Worm (Caenorhabditis elegans): ENCODE data around the gene gtf-2F2.
"Not testable (repeated sequence)": the region's sequence is repeated elsewhere in the genome, so short reads cannot be mapped to it uniquely, and the experiment has no call there.

gtf-2F2 gene

DNA sequence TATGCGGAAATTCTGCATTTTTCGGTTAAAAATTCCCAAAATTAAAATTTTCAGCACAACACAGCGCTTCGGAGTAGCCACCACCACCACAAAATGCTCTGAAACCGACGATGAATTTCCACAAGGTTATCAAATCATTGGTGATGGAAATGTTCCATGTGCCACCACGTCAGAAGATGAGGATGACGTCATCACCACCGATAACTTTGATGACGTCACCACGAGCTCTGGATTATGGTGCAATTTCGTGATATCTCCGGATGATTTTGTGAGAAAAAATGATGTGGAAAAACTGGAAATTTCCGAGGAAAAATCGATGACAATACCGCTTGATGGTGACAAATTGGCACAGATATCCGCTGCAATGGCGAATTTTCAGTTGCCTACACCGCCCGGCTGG is 723 bp upstream of the gtf-2F2 start:
- TF ChIP-seq sea-1 (GFP tag; conservative IDR thresholded peaks at IDR 0.05): no peak
- TF ChIP-seq hnd-1 (tag; optimal IDR thresholded peaks at IDR 0.05): no peak
- no peak for TF ChIP-seq ets-7 (tag; optimal IDR thresholded peaks at IDR 0.05)
- no peak for TF ChIP-seq flt-1 (GFP tag; IDR thresholded peaks at IDR 0.05)
- TF ChIP-seq scrt-1 (GFP tag; IDR thresholded peaks at IDR 0.05): no peak

DNA sequence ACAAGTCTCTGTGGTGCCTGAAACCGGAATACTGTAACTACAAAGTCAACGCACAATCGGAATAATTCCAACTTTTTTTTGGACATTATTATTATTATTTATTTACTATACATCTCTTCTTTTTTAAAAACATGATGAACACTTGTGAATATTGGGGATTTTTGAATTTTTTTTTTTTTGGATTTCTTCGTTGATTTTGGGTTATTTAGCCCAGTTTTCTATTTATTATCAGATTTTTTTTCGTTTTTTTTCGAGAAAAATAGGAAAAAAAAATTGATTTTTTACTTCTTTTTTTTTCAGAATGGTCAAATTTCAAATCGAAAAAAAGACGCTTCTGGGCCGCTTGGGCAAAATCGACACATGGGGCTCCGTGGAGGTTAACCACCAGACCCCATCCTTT is 4.3 kb downstream of the gtf-2F2 start, which contains the start of gene tgt-2:
tgt-2 (plus strand) TSS at position 301 of the 400 bp plus-strand sequence.
- no peak for TF ChIP-seq scrt-1 (GFP tag; IDR thresholded peaks at IDR 0.05)
- TF ChIP-seq hmbx-1 (tag; optimal IDR thresholded peaks at IDR 0.05): no peak
- TF ChIP-seq tbx-37 (GFP tag; conservative IDR thresholded peaks at IDR 0.05): no peak
- no peak for TF ChIP-seq ceh-36 (tag; optimal IDR thresholded peaks at IDR 0.05)
- no peak for TF ChIP-seq hmg-4 (GFP tag; optimal IDR thresholded peaks at IDR 0.05)
- TF ChIP-seq sea-1 (GFP tag; conservative IDR thresholded peaks at IDR 0.05): no peak
- no peak for TF ChIP-seq tra-4 (tag; optimal IDR thresholded peaks at IDR 0.05)
- no peak for TF ChIP-seq F13C5.2 (tag; optimal IDR thresholded peaks at IDR 0.05)
- no peak for TF ChIP-seq hnd-1 (tag; optimal IDR thresholded peaks at IDR 0.05)

DNA sequence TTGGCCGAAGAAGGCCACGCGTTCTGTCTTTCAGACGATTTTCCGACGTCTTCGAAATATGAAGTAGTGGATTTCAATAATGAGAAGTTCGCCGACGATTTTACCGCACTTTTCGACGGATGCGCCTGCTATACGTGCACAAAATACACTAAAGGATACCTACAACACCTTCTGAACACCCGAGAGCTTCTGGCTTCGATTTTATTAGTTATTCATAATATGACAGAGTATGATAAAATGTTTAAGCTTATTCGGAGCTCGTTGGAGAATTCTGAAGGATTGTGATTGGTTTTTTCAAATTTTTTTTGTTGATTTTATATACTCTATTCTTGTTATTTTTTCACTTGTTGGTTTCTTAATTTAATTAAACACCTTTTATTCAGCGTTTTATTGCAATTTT is 6.8 kb downstream of the gtf-2F2 start:
- TF ChIP-seq pes-1 (GFP tag; IDR thresholded peaks at IDR 0.05) (no peak), ama-1 (optimal IDR thresholded peaks at IDR 0.05) (no peak), hmg-4 (GFP tag; optimal IDR thresholded peaks at IDR 0.05) (no peak), tra-4 (tag; optimal IDR thresholded peaks at IDR 0.05) (no peak), ceh-13 (GFP tag; optimal IDR thresholded peaks at IDR 0.05) (no peak), ets-7 (tag; optimal IDR thresholded peaks at IDR 0.05) (no peak), scrt-1 (GFP tag; IDR thresholded peaks at IDR 0.05) (no peak), aly-1 (tag; optimal IDR thresholded peaks at IDR 0.05) (no peak), sea-1 (GFP tag; conservative IDR thresholded peaks at IDR 0.05) (no peak), tbx-37 (GFP tag; conservative IDR thresholded peaks at IDR 0.05) (no peak), F13C5.2 (tag; optimal IDR thresholded peaks at IDR 0.05) (no peak), flt-1 (GFP tag; IDR thresholded peaks at IDR 0.05) (no peak), hnd-1 (tag; optimal IDR thresholded peaks at IDR 0.05) (no peak), hmbx-1 (tag; optimal IDR thresholded peaks at IDR 0.05) (no peak), ceh-36 (tag; optimal IDR thresholded peaks at IDR 0.05) (no peak), B0310.2 (tag; optimal IDR thresholded peaks at IDR 0.05) (no peak), tbx-11 (GFP tag; IDR thresholded peaks at IDR 0.05) (no peak)

DNA sequence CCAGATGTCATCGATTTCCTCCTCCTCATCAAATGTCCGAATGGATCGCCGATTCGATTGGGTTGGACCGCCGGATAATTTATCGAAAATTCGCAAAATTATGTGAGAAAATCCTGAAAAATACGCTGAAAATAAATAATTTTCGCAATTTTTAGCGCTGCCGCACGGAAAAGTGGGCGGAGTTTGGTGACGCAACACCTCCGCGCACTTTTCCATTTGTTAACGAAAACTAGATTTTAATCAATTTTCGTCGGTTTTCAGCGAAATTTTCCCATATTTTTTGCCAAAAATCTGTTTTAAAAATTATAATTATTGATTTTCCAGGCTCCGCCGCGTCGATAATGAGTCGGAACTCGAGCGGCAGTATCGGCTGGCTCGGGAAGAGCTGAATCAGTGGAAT is 7.3 kb downstream of the gtf-2F2 start, which contains the start of gene Y39B6A.34:
Y39B6A.34 (plus strand) TSS at position 3 of the 400 bp plus-strand sequence.
- TF ChIP-seq hmg-4 (GFP tag; optimal IDR thresholded peaks at IDR 0.05): no peak
- TF ChIP-seq aly-1 (tag; optimal IDR thresholded peaks at IDR 0.05): no peak
- peak; percentile 59; the same call in 1 of the 2 replicates for TF ChIP-seq pes-1 (GFP tag; IDR thresholded peaks at IDR 0.05)

DNA sequence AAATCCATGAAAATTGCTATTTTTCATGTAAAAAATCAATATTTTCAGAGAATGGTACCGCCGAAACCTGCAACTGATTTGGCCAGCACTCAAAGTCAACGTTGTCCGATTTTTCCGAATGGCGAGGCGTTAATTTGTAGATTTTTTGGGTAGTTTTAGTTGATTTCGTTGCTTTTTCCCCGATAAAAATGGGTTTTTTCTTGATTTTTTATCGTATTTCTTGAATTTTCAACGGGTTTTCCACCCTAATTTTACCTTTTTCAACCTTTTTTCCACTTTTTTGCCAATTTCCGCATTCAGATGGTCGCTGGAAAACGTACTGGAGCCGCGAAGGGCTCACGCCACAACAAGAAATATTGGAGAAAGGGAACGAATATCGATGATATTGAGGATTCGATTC is 7.9 kb downstream of the gtf-2F2 start, which contains the start of gene Y39B6A.33:
Y39B6A.33 (plus strand) TSS at position 301 of the 400 bp plus-strand sequence.
- TF ChIP-seq aly-1 (tag; optimal IDR thresholded peaks at IDR 0.05) (no peak), ceh-13 (GFP tag; optimal IDR thresholded peaks at IDR 0.05) (no peak), F13C5.2 (tag; optimal IDR thresholded peaks at IDR 0.05) (no peak), B0310.2 (tag; optimal IDR thresholded peaks at IDR 0.05) (no peak), sea-1 (GFP tag; conservative IDR thresholded peaks at IDR 0.05) (no peak), ama-1 (optimal IDR thresholded peaks at IDR 0.05) (no peak), hmg-4 (GFP tag; optimal IDR thresholded peaks at IDR 0.05) (no peak), tbx-11 (GFP tag; IDR thresholded peaks at IDR 0.05) (no peak), pes-1 (GFP tag; IDR thresholded peaks at IDR 0.05) (no peak)

DNA sequence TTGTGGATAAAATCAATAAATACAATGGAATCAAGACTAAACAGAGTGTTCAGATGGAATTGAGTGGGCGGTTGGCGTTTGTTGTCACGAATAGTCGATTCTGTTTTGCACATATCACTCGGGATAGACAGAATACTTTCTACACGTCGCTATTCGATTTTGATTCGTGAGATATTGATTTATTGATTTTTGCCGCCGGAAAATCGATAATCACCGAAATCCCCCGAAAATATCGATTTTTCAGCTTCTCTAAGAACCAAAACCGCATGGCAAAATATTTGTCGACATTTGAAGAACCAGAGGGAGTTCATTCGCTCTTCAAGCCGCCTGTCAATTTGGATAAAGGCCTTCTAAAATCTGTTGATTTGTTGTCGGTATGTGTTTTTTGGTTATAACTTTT is 16.7 kb downstream of the gtf-2F2 start:
- TF ChIP-seq scrt-1 (GFP tag; IDR thresholded peaks at IDR 0.05) (no peak), tbx-37 (GFP tag; conservative IDR thresholded peaks at IDR 0.05) (no peak), B0310.2 (tag; optimal IDR thresholded peaks at IDR 0.05) (no peak)

DNA sequence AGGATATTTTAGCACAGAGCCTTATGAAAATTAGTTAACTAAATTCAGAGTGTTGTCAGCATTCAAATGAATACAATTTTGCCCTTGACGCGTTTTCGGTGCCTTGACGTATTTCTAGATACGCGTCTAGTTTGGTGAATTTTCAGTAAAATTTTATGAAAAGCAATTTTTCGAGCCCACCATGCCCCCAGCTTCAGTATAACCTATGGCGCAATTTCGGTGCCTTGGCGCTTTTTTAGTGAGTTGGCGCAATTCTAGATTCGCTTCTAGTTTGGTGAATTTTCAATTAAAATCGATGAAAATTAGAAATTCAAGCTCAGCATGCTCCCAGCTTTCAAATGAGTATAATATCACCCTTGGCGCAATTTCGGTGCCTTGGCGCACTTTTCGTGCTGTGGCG is 19.5 kb downstream of the gtf-2F2 start:
- TF ChIP-seq sea-1 (GFP tag; conservative IDR thresholded peaks at IDR 0.05): no peak
- TF ChIP-seq tbx-37 (GFP tag; conservative IDR thresholded peaks at IDR 0.05): no peak
- no peak for TF ChIP-seq B0310.2 (tag; optimal IDR thresholded peaks at IDR 0.05)
- no peak for TF ChIP-seq tra-4 (tag; optimal IDR thresholded peaks at IDR 0.05)
- TF ChIP-seq aly-1 (tag; optimal IDR thresholded peaks at IDR 0.05): no peak
- no peak for TF ChIP-seq scrt-1 (GFP tag; IDR thresholded peaks at IDR 0.05)
- TF ChIP-seq hmbx-1 (tag; optimal IDR thresholded peaks at IDR 0.05): no peak
- no peak for TF ChIP-seq flt-1 (GFP tag; IDR thresholded peaks at IDR 0.05)
- TF ChIP-seq pes-1 (GFP tag; IDR thresholded peaks at IDR 0.05): no peak
- no peak for TF ChIP-seq ceh-13 (GFP tag; optimal IDR thresholded peaks at IDR 0.05)
- TF ChIP-seq ama-1 (optimal IDR thresholded peaks at IDR 0.05): no peak
- TF ChIP-seq hnd-1 (tag; optimal IDR thresholded peaks at IDR 0.05): no peak
- TF ChIP-seq ets-7 (tag; optimal IDR thresholded peaks at IDR 0.05): no peak
- TF ChIP-seq ceh-36 (tag; optimal IDR thresholded peaks at IDR 0.05): no peak

DNA sequence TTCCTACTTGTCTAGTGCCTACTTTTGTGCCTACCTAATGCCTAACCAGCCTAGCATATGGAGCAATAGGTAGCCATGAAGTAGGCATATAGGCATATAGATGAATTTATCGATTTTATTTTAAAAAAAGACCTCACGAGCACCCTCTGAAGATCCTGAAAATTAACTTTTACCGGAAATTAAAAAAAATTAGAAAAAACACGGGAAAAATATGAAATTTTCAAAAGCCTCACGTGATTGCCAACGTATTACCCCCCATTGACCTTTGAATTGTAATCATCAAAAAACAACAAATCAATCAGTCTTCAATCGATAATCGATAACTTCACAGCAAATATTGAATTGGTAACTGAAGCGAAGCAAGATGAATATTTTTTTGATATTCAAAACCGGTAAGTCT is 20.5 kb downstream of the gtf-2F2 start, which contains the start of gene Y39B6A.30:
Y39B6A.30 (plus strand) TSS at position 301 of the 400 bp plus-strand sequence.
- TF ChIP-seq tbx-11 (GFP tag; IDR thresholded peaks at IDR 0.05); sea-1 (GFP tag; conservative IDR thresholded peaks at IDR 0.05); F13C5.2 (tag; optimal IDR thresholded peaks at IDR 0.05): not testable (repeated sequence)

DNA sequence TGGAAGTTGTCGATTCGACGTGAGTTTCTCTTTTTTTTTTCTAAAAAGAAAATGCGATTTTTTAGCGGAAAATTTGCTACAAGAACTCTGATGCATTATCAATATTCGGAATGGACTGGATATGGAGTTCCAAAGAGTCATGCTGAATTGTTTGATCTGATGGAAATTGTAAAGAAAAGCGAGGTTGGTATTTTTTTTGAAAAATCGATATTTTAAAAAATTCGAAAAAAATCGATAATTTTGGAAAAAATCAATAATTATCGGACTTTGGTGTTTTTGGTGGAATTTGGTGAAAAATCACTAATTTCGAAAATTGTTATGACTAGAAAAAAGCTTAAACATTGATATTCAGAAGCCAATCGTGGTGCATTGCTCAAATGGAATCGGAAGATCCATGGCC is 25.5 kb downstream of the gtf-2F2 start:
- no peak for TF ChIP-seq ama-1 (optimal IDR thresholded peaks at IDR 0.05)
- no peak for TF ChIP-seq flt-1 (GFP tag; IDR thresholded peaks at IDR 0.05)
- no peak for TF ChIP-seq tbx-11 (GFP tag; IDR thresholded peaks at IDR 0.05)
- no peak for TF ChIP-seq aly-1 (tag; optimal IDR thresholded peaks at IDR 0.05)
- no peak for TF ChIP-seq B0310.2 (tag; optimal IDR thresholded peaks at IDR 0.05)
- no peak for TF ChIP-seq hmg-4 (GFP tag; optimal IDR thresholded peaks at IDR 0.05)
- no peak for TF ChIP-seq scrt-1 (GFP tag; IDR thresholded peaks at IDR 0.05)
- TF ChIP-seq pes-1 (GFP tag; IDR thresholded peaks at IDR 0.05): no peak
- TF ChIP-seq tra-4 (tag; optimal IDR thresholded peaks at IDR 0.05): no peak
